Worm (Caenorhabditis elegans): ENCODE measurements around the gene rsef-1.

The rsef-1 gene

ce11 chrX:3092460-3092859 is 33.3 kb upstream of the rsef-1 start (continued):
- TF ChIP-seq F10E7.11 (tag; optimal IDR thresholded peaks at IDR 0.05) (no peak), attf-5 (GFP tag; optimal IDR thresholded peaks at IDR 0.05) (no peak), nhr-27 (tag; optimal IDR thresholded peaks at IDR 0.05) (no peak), ama-1 (optimal IDR thresholded peaks at IDR 0.05) (peak; percentile 69), ama-1 (GFP tag; optimal IDR thresholded peaks at IDR 0.05) (no peak), ceh-40 (GFP tag; IDR thresholded peaks at IDR 0.05) (no peak), ztf-3 (GFP tag; optimal IDR thresholded peaks at IDR 0.05) (peak; percentile 6), rcor-1 (GFP tag; IDR thresholded peaks at IDR 0.05) (0 out of 2 replicates have a peak, but pooled peaks have one; percentile 16), sdz-38 (tag; optimal IDR thresholded peaks at IDR 0.05) (no peak), lin-35 (GFP tag; optimal IDR thresholded peaks at IDR 0.05) (no peak), ceh-100 (GFP tag; IDR thresholded peaks at IDR 0.05) (no peak), nhr-90 (tag; optimal IDR thresholded peaks at IDR 0.05) (no peak), repo-1 (tag; optimal IDR thresholded peaks at IDR 0.05) (peak; percentile 51), pha-4 (tag; optimal IDR thresholded peaks at IDR 0.05) (no peak), madf-8 (GFP tag; conservative IDR thresholded peaks at IDR 0.05) (no peak), fkh-3 (tag; optimal IDR thresholded peaks at IDR 0.05) (no peak), mxl-1 (tag; optimal IDR thresholded peaks at IDR 0.05) (no peak), egl-44 (GFP tag; IDR thresholded peaks at IDR 0.05) (no peak), atf-7 (tag; optimal IDR thresholded peaks at IDR 0.05) (no peak), F57A8.1 (GFP tag; optimal IDR thresholded peaks at IDR 0.05) (no peak), D2030.7 (GFP tag; IDR thresholded peaks at IDR 0.05) (0 out of 2 replicates have a peak, but pooled peaks have one; percentile 21), Y95B8A.8 (GFP tag; IDR thresholded peaks at IDR 0.05) (no peak), F23B12.7 (tag; optimal IDR thresholded peaks at IDR 0.05; ENCODE audit: insufficient read depth) (no peak), let-607 (tag; optimal IDR thresholded peaks at IDR 0.05) (no peak), cebp-1 (GFP tag; IDR thresholded peaks at IDR 0.05) (no peak), cebp-1 (tag; optimal IDR thresholded peaks at IDR 0.05) (peak; percentile 32), F33H1.4 (GFP tag; IDR thresholded peaks at IDR 0.05) (no peak), T26A5.8 (tag; optimal IDR thresholded peaks at IDR 0.05) (no peak), efl-1 (GFP tag; optimal IDR thresholded peaks at IDR 0.05) (no peak), lin-54 (GFP tag; optimal IDR thresholded peaks at IDR 0.05) (no peak), hmg-20 (GFP tag; IDR thresholded peaks at IDR 0.05) (no peak), zfh-2 (GFP tag; conservative IDR thresholded peaks at IDR 0.05) (peak; percentile 32; the same call in 1 of the 2 replicates), athp-1 (tag; optimal IDR thresholded peaks at IDR 0.05) (peak; percentile 4), ceh-58 (GFP tag; IDR thresholded peaks at IDR 0.05) (no peak), dox-1 (GFP tag; IDR thresholded peaks at IDR 0.05) (no peak), hlh-26 (GFP tag; conservative IDR thresholded peaks at IDR 0.05) (no peak), ekl-4 (GFP tag; IDR thresholded peaks at IDR 0.05) (no peak), F52B5.7 (tag; optimal IDR thresholded peaks at IDR 0.05) (no peak)

ce11 chrX:3091119-3091746 is 32.0 kb upstream of the rsef-1 start:
- no peak for TF ChIP-seq nhr-27 (tag; optimal IDR thresholded peaks at IDR 0.05)
- 0 out of 2 replicates have a peak, but pooled peaks have one; percentile 12 for TF ChIP-seq ekl-4 (GFP tag; IDR thresholded peaks at IDR 0.05)
- 0 out of 2 replicates have a peak, but pooled peaks have one; percentile 10 for TF ChIP-seq zfh-2 (GFP tag; conservative IDR thresholded peaks at IDR 0.05)

All from whole organism, young adult.